Fruit fly (Drosophila melanogaster) whole organism, embryonic: Measurements from ENCODE around the gene CG3534.
A peak's percentile ranks its signal among the peaks of the same experiment; 100 is the strongest.

ENCODE experiments used
- ATbp ChIP-seq: fragments of 200-800 bp; sonication (Bioruptor generic); optimal IDR thresholded peaks from 2 replicates; lab custom pipeline; 2017; ENCODE audit warnings: missing biosample characterization, mild to moderate bottlenecking, missing genetic modification characterization, missing genetic modification reagents
- CG10267 ChIP-seq: fragments of 200-800 bp; sonication (Bioruptor generic); optimal IDR thresholded peaks from 2 replicates; lab custom pipeline; 2018; ENCODE audit warnings: missing biosample characterization, mild to moderate bottlenecking, missing genetic modification characterization, moderate library complexity
- CG10431 ChIP-seq: fragments of 200-800 bp; sonication (Bioruptor generic); optimal IDR thresholded peaks from 3 replicates; lab custom pipeline; 2018; ENCODE audit warnings: missing biosample characterization, mild to moderate bottlenecking, missing genetic modification characterization
- CG10979 ChIP-seq: fragments of 200-800 bp; sonication (Bioruptor generic); optimal IDR thresholded peaks from 2 replicates; lab custom pipeline; 2018; ENCODE audit warnings: missing biosample characterization, mild to moderate bottlenecking, missing genetic modification characterization, moderate library complexity
- CG11456 ChIP-seq: fragments of 200-800 bp; sonication (Bioruptor generic); IDR thresholded peaks from 3 replicates; pipeline ENCODE4 v1.3.6; 2022; ENCODE audit warnings: missing biosample characterization, missing genetic modification characterization
- CG14667 ChIP-seq: fragments of 200-800 bp; sonication (Bioruptor generic); IDR thresholded peaks from 2 replicates; pipeline ENCODE4 v1.3.6; 2022; ENCODE audit warnings: missing biosample characterization, missing genetic modification characterization
- CG17568 ChIP-seq: fragments of 200-800 bp; sonication (Bioruptor generic); optimal IDR thresholded peaks from 2 replicates; lab custom pipeline; 2018; ENCODE audit warnings: missing biosample characterization, mild to moderate bottlenecking, missing genetic modification characterization, moderate library complexity
- CG18619 ChIP-seq: fragments of 200-800 bp; sonication (Bioruptor generic); optimal IDR thresholded peaks from 3 replicates; lab custom pipeline; 2017; ENCODE audit warnings: missing biosample characterization, mild to moderate bottlenecking, missing genetic modification characterization
- CG31365 ChIP-seq: fragments of 200-800 bp; sonication (Bioruptor generic); optimal IDR thresholded peaks from 2 replicates; lab custom pipeline; 2018; ENCODE audit warnings: missing biosample characterization, mild to moderate bottlenecking, missing genetic modification characterization
- CG32767 ChIP-seq: fragments of 200-800 bp; sonication (Bioruptor generic); IDR thresholded peaks from 2 replicates; pipeline ENCODE4 v1.3.6; 2022; ENCODE audit warnings: missing biosample characterization, missing genetic modification characterization
- CG4424 ChIP-seq: fragments of 200-800 bp; sonication (Bioruptor generic); optimal IDR thresholded peaks from 3 replicates; lab custom pipeline; 2016; ENCODE audit warnings: missing biosample characterization, missing genetic modification characterization
- CG5245 ChIP-seq: fragments of 200-800 bp; sonication (Bioruptor generic); optimal IDR thresholded peaks from 3 replicates; lab custom pipeline; 2016; ENCODE audit warnings: missing biosample characterization, missing genetic modification characterization
- CG6654 ChIP-seq: fragments of 200-800 bp; sonication (Bioruptor generic); optimal IDR thresholded peaks from 2 replicates; lab custom pipeline; 2017; ENCODE audit warnings: missing biosample characterization, mild to moderate bottlenecking, missing genetic modification characterization
- CG9609 ChIP-seq: fragments of 200-800 bp; sonication (Bioruptor generic); optimal IDR thresholded peaks from 3 replicates; lab custom pipeline; 2016; ENCODE audit warnings: missing biosample characterization, missing genetic modification characterization
- Camta ChIP-seq: fragments of 200-800 bp; sonication (Bioruptor generic); optimal IDR thresholded peaks from 2 replicates; lab custom pipeline; 2016; ENCODE audit warnings: missing biosample characterization, missing genetic modification characterization
- Chrac-16 ChIP-seq: fragments of 200-800 bp; sonication (Bioruptor generic); optimal IDR thresholded peaks from 3 replicates; lab custom pipeline; 2016; ENCODE audit warnings: missing biosample characterization, missing genetic modification characterization
- CrebB ChIP-seq: fragments of 200-800 bp; sonication (Bioruptor generic); optimal IDR thresholded peaks from 3 replicates; lab custom pipeline; 2018; ENCODE audit warnings: missing biosample characterization, mild to moderate bottlenecking, missing genetic modification characterization
- Dad ChIP-seq: fragments of 200-800 bp; sonication (Bioruptor generic); optimal IDR thresholded peaks from 3 replicates; lab custom pipeline; 2016; ENCODE audit warnings: missing biosample characterization, missing genetic modification characterization
- Dek ChIP-seq: fragments of 200-800 bp; sonication (Bioruptor generic); optimal IDR thresholded peaks from 3 replicates; lab custom pipeline; 2019; ENCODE audit warnings: missing biosample characterization, mild to moderate bottlenecking, missing genetic modification characterization, moderate library complexity
- Doc3 ChIP-seq: fragments of 200-800 bp; sonication (Bioruptor generic); IDR thresholded peaks from 3 replicates; pipeline ENCODE4 v1.3.6; 2022; ENCODE audit warnings: missing biosample characterization, missing genetic modification characterization; ENCODE audit not compliant: partially characterized antibody
- Lhr ChIP-seq: fragments of 200-800 bp; sonication (Bioruptor generic); optimal IDR thresholded peaks from 3 replicates; lab custom pipeline; 2017; ENCODE audit warnings: mild to moderate bottlenecking, missing biosample characterization, missing genetic modification reagents, missing genetic modification characterization
- MESR4 ChIP-seq: fragments of 200-800 bp; sonication (Bioruptor generic); optimal IDR thresholded peaks from 2 replicates; lab custom pipeline; 2018; ENCODE audit warnings: missing biosample characterization, mild to moderate bottlenecking, missing genetic modification characterization, moderate library complexity
- Mes4 ChIP-seq: fragments of 200-800 bp; sonication (Bioruptor generic); optimal IDR thresholded peaks from 2 replicates; lab custom pipeline; 2016; ENCODE audit warnings: missing biosample characterization, missing genetic modification characterization
- Pdp1 ChIP-seq, 2 experiments: fragments of 200-800 bp; sonication (Bioruptor generic); optimal IDR thresholded peaks; 3 replicates each; lab custom pipeline; 2016; ENCODE audit warnings: missing biosample characterization in 2 of 2, missing genetic modification characterization in 2 of 2, mild to moderate bottlenecking in 1 of 2, moderate library complexity in 1 of 2
- Rfx ChIP-seq: fragments of 200-800 bp; sonication (Bioruptor generic); IDR thresholded peaks from 2 replicates; pipeline ENCODE4 v1.3.6; 2022; ENCODE audit warnings: missing biosample characterization, missing genetic modification characterization
- Sry-β ChIP-seq: fragments of 200-800 bp; sonication (Bioruptor generic); optimal IDR thresholded peaks from 2 replicates; lab custom pipeline; 2018; ENCODE audit warnings: missing biosample characterization, mild to moderate bottlenecking, missing genetic modification characterization, moderate library complexity
- Vsx1 ChIP-seq: fragments of 200-800 bp; sonication (Bioruptor generic); optimal IDR thresholded peaks from 2 replicates; lab custom pipeline; 2017; ENCODE audit warnings: missing biosample characterization, mild to moderate bottlenecking, missing genetic modification characterization, missing genetic modification reagents
- ara ChIP-seq: fragments of 200-800 bp; sonication (Bioruptor generic); IDR thresholded peaks from 2 replicates; pipeline ENCODE4 v1.3.6; 2022; ENCODE audit warnings: missing biosample characterization, missing genetic modification characterization
- bigmax ChIP-seq: fragments of 200-800 bp; sonication (Bioruptor generic); optimal IDR thresholded peaks from 2 replicates; lab custom pipeline; 2018; ENCODE audit warnings: missing biosample characterization, mild to moderate bottlenecking, missing genetic modification characterization
- dimm ChIP-seq: fragments of 200-800 bp; sonication (Bioruptor generic); IDR thresholded peaks from 2 replicates; pipeline ENCODE4 v1.3.6; 2022; ENCODE audit warnings: missing biosample characterization, missing genetic modification characterization
- dmrt99B ChIP-seq: fragments of 200-800 bp; sonication (Bioruptor generic); optimal IDR thresholded peaks from 2 replicates; lab custom pipeline; 2018; ENCODE audit warnings: missing biosample characterization, mild to moderate bottlenecking, missing genetic modification characterization, moderate library complexity
- phol ChIP-seq: fragments of 200-800 bp; sonication (Bioruptor generic); optimal IDR thresholded peaks from 3 replicates; lab custom pipeline; 2018; ENCODE audit warnings: missing biosample characterization, mild to moderate bottlenecking, missing genetic modification characterization, moderate library complexity
- sens ChIP-seq: fragments of 200-800 bp; sonication (Bioruptor generic); peaks from one replicate; lab custom pipeline; 2016; ENCODE audit warnings: missing biosample characterization, missing genetic modification characterization
- so ChIP-seq: fragments of 200-800 bp; sonication (Bioruptor generic); IDR thresholded peaks from 3 replicates; pipeline ENCODE4 v1.3.6; 2022; ENCODE audit warnings: missing biosample characterization, missing genetic modification characterization
- ssp ChIP-seq: fragments of 200-800 bp; sonication (Bioruptor generic); IDR thresholded peaks from 2 replicates; pipeline ENCODE4 v1.3.6; 2022; ENCODE audit warnings: missing biosample characterization, missing genetic modification characterization
- unpg ChIP-seq: fragments of 200-800 bp; sonication (Bioruptor generic); optimal IDR thresholded peaks from 3 replicates; lab custom pipeline; 2018; ENCODE audit warnings: missing biosample characterization, mild to moderate bottlenecking, missing genetic modification characterization, moderate library complexity
- vvl ChIP-seq: fragments of 200-800 bp; sonication (Bioruptor generic); IDR thresholded peaks from 2 replicates; pipeline ENCODE4 v1.3.6; 2022; ENCODE audit warnings: missing biosample characterization, missing genetic modification characterization
- wek ChIP-seq: fragments of 200-800 bp; sonication (Bioruptor generic); optimal IDR thresholded peaks from 3 replicates; lab custom pipeline; 2018; ENCODE audit warnings: missing biosample characterization, mild to moderate bottlenecking, missing genetic modification characterization, moderate library complexity
- z ChIP-seq: fragments of 200-800 bp; sonication (Bioruptor generic); IDR thresholded peaks from 3 replicates; pipeline ENCODE4 v1.3.6; 2022; ENCODE audit warnings: missing biosample characterization, missing genetic modification characterization
- zen ChIP-seq: fragments of 200-800 bp; sonication (Bioruptor generic); optimal IDR thresholded peaks from 3 replicates; lab custom pipeline; 2018; ENCODE audit warnings: missing biosample characterization, mild to moderate bottlenecking, missing genetic modification characterization, moderate library complexity

CG3534 gene

dm6 chr3R:17002218-17003110, 6.2 kb downstream of the CG3534 start, which contains the start of the genes Sf3a1 and Irc (continued):
- TF ChIP-seq z (GFP tag; lab: Robert Waterston, UW) (no peak), unpg (GFP tag; lab: Kevin White, UChicago) (peak; percentile 14), Dad (GFP tag; lab: Kevin White, UChicago) (peak; percentile 25), ATbp (no peak), sens (GFP tag; lab: Kevin White, UChicago) (peak; percentile 89), phol (tag; lab: Kevin White, UChicago) (peak; percentile 43), CrebB (no peak), CG17568 (GFP tag; lab: Kevin White, UChicago) (peak; percentile 100), CG10979 (no peak), Sry-β (GFP tag; lab: Kevin White, UChicago) (peak; percentile 21), dimm (GFP tag; lab: Robert Waterston, UW) (no peak), bigmax (GFP tag; lab: Kevin White, UChicago) (no peak), Mes4 (no peak), CG5245 (GFP tag; lab: Kevin White, UChicago) (no peak), CG4424 (no peak), Camta (GFP tag; lab: Kevin White, UChicago) (peak; percentile 25), Dek (tag; lab: Kevin White, UChicago) (no peak), CG6654 (GFP tag; lab: Kevin White, UChicago) (no peak), CG11456 (0 out of 3 replicates have a peak, but pooled peaks have one; percentile 17), MESR4 (GFP tag; lab: Kevin White, UChicago) (peak; percentile 65), dmrt99B (no peak), Chrac-16 (GFP tag; lab: Kevin White, UChicago) (peak; percentile 13), CG31365 (tag; lab: Kevin White, UChicago) (no peak), Pdp1 (GFP tag; optimal IDR thresholded peaks at IDR 0.05; lab: Kevin White, UChicago) (peak; percentile 25 to 54), so (GFP tag; lab: Robert Waterston, UW) (no peak), CG9609 (GFP tag; lab: Kevin White, UChicago) (peak; percentile 2), CG14667 (GFP tag; lab: Robert Waterston, UW) (no peak), Vsx1 (no peak), Doc3 (peak; percentile 93), ssp (GFP tag; lab: Robert Waterston, UW) (peak; percentile 25; the same call in 1 of the 2 replicates), CG10431 (GFP tag; lab: Kevin White, UChicago) (peak; percentile 47), CG10267 (tag; lab: Kevin White, UChicago) (peak; percentile 42), CG18619 (GFP tag; lab: Kevin White, UChicago) (no peak), CG32767 (no peak), zen (tag; lab: Kevin White, UChicago) (no peak), vvl (GFP tag; lab: Robert Waterston, UW) (peak; percentile 80; the same call in 1 of the 2 replicates), wek (GFP tag; lab: Kevin White, UChicago) (peak; percentile 98), ara (GFP tag; lab: Robert Waterston, UW) (no peak), Lhr (GFP tag; lab: Kevin White, UChicago) (peak; percentile 72), Rfx (GFP tag; lab: Robert Waterston, UW) (peak; percentile 73)
